Worm (Caenorhabditis elegans): ENCODE results near the gene ccm-3.
A peak's percentile ranks its signal among the peaks of the same experiment; 100 is the strongest.

Gene ccm-3

ce11 chrII:10607238-10607961, at the start of gene ccm-3:
ccm-3 (minus strand) TSS chrII:10607275.
- TF ChIP-seq ekl-4 (GFP tag; IDR thresholded peaks at IDR 0.05): no peak
- TF ChIP-seq efl-1 (GFP tag; optimal IDR thresholded peaks at IDR 0.05): peak; percentile 10
- TF ChIP-seq ccch-3 (GFP tag; optimal IDR thresholded peaks at IDR 0.05): no peak
- TF ChIP-seq ztf-25 (GFP tag; IDR thresholded peaks at IDR 0.05): no peak
- no peak for TF ChIP-seq Y53G8AR.9 (GFP tag; conservative IDR thresholded peaks at IDR 0.05)
- TF ChIP-seq hmg-1.2 (GFP tag; IDR thresholded peaks at IDR 0.05): peak; percentile 32; the same call in 1 of the 2 replicates
- TF ChIP-seq ztf-22 (GFP tag; optimal IDR thresholded peaks at IDR 0.05): no peak
- no peak for TF ChIP-seq lsy-27 (tag; optimal IDR thresholded peaks at IDR 0.05; ENCODE audit: borderline replicate concordance, insufficient read depth)
- peak in 1 of 3 experiments; percentile 36 for TF ChIP-seq lin-35 (GFP tag; optimal IDR thresholded peaks at IDR 0.05)
- no peak for TF ChIP-seq ceh-58 (GFP tag; IDR thresholded peaks at IDR 0.05)
- TF ChIP-seq lsl-1 (GFP tag; optimal IDR thresholded peaks at IDR 0.05): no peak
- TF ChIP-seq F57C9.4 (tag; optimal IDR thresholded peaks at IDR 0.05): no peak
- peak; percentile 69; the same call in 1 of the 2 replicates for TF ChIP-seq ceh-100 (GFP tag; IDR thresholded peaks at IDR 0.05)
- no peak for TF ChIP-seq hsf-1 (GFP tag; IDR thresholded peaks at IDR 0.05)
- TF ChIP-seq nhr-80 (tag; optimal IDR thresholded peaks at IDR 0.05): peak; percentile 32
- TF ChIP-seq tbp1 (GFP tag; optimal IDR thresholded peaks at IDR 0.05): no peak
- no peak for TF ChIP-seq F39B2.1 (GFP tag; IDR thresholded peaks at IDR 0.05)
- peak; percentile 79 for TF ChIP-seq attf-5 (GFP tag; optimal IDR thresholded peaks at IDR 0.05)
- no peak for TF ChIP-seq B0019.2 (GFP tag; conservative IDR thresholded peaks at IDR 0.05)
- TF ChIP-seq D2030.7 (GFP tag; IDR thresholded peaks at IDR 0.05): no peak
- no peak for TF ChIP-seq ama-1 (optimal IDR thresholded peaks at IDR 0.05)
- no peak for TF ChIP-seq ama-1 (GFP tag; optimal IDR thresholded peaks at IDR 0.05)
- no peak for TF ChIP-seq rpc-1 (optimal IDR thresholded peaks at IDR 0.05)
- TF ChIP-seq rpc-1 (tag; optimal IDR thresholded peaks at IDR 0.05): no peak
- peak; percentile 84 for TF ChIP-seq mcd-1 (GFP tag; IDR thresholded peaks at IDR 0.05)
- TF ChIP-seq dox-1 (GFP tag; IDR thresholded peaks at IDR 0.05): no peak
- no peak for TF ChIP-seq dpl-1 (GFP tag; optimal IDR thresholded peaks at IDR 0.05)
- no peak for TF ChIP-seq nhr-179 (tag; optimal IDR thresholded peaks at IDR 0.05)
- peak; percentile 1 for TF ChIP-seq F23B12.7 (tag; optimal IDR thresholded peaks at IDR 0.05; ENCODE audit: insufficient read depth)
- TF ChIP-seq sptf-2 (GFP tag; optimal IDR thresholded peaks at IDR 0.05): no peak
- TF ChIP-seq tlf-1 (GFP tag; optimal IDR thresholded peaks at IDR 0.05): no peak
- TF ChIP-seq egrh-3 (GFP tag; IDR thresholded peaks at IDR 0.05): no peak

DNA sequence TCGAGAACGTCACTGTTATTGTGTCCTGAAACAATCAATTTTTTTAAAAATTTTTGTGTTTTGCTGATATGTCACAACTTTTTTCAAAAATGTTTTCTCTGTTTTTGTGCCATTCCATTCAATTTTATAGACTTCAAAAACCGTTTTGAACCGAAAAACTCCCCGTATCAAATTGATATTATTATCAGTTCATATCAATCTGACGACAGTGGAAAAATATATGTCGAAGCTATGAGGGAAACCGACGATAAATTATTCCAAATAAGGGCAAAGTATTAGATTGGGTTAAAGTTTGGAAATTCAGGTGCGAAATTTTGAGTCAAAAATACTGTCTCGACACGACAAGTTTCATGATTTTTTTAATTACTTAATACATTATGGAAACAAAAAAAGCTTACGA, 49.3 kb upstream of the ccm-3 start:
- no peak for TF ChIP-seq zim-3 (tag; optimal IDR thresholded peaks at IDR 0.05)
- peak; percentile 42 for TF ChIP-seq nhr-80 (tag; optimal IDR thresholded peaks at IDR 0.05)

- TF ChIP-seq zfh-2 (GFP tag; conservative IDR thresholded peaks at IDR 0.05): no peak
- TF ChIP-seq xnd-1 (tag; optimal IDR thresholded peaks at IDR 0.05): no peak
- no peak for TF ChIP-seq lin-26 (GFP tag; IDR thresholded peaks at IDR 0.05)
- no peak for TF ChIP-seq B0019.2 (GFP tag; conservative IDR thresholded peaks at IDR 0.05)
- no peak for TF ChIP-seq bed-2 (GFP tag; IDR thresholded peaks at IDR 0.05)
- TF ChIP-seq cebp-1 (GFP tag; IDR thresholded peaks at IDR 0.05): no peak
- no peak for TF ChIP-seq cebp-1 (tag; optimal IDR thresholded peaks at IDR 0.05)
- TF ChIP-seq ets-4 (GFP tag; optimal IDR thresholded peaks at IDR 0.05): no peak
- TF ChIP-seq Y67H2A.10 (GFP tag; conservative IDR thresholded peaks at IDR 0.05): no peak
- TF ChIP-seq F10E7.11 (tag; optimal IDR thresholded peaks at IDR 0.05): no peak
- no peak for TF ChIP-seq egl-18 (GFP tag; IDR thresholded peaks at IDR 0.05)
- TF ChIP-seq lin-35 (GFP tag; optimal IDR thresholded peaks at IDR 0.05): no peak
- TF ChIP-seq K12H6.12 (tag; optimal IDR thresholded peaks at IDR 0.05): no peak
- no peak for TF ChIP-seq snpc-1.3 (tag; optimal IDR thresholded peaks at IDR 0.05; ENCODE audit: insufficient read depth)
- no peak for TF ChIP-seq ceh-79 (tag; optimal IDR thresholded peaks at IDR 0.05)
- no peak for TF ChIP-seq B0261.1 (tag; optimal IDR thresholded peaks at IDR 0.05)
- TF ChIP-seq Y95B8A.8 (GFP tag; IDR thresholded peaks at IDR 0.05): no peak
Observed at ce11 chrII:10654435-10654834, 47.4 kb upstream of the ccm-3 start.

Measured in whole organism, young adult.